Worm (Caenorhabditis elegans) whole organism, L4 larva: ENCODE measurements around the gene F32D1.3.
"Not testable (repeated sequence)": the region's sequence is repeated elsewhere in the genome, so short reads cannot be mapped to it uniquely, and the experiment has no call there.

Experiments
- aha-1 ChIP-seq: fragments of 150-350 bp; peaks from one replicate; lab custom pipeline; 2014; ENCODE audit warnings: missing biosample characterization, missing genetic modification characterization
- aly-2 ChIP-seq: sonication (generic microtip); optimal IDR thresholded peaks from 2 replicates; lab custom pipeline; 2018; ENCODE audit warnings: missing biosample characterization, missing genetic modification characterization
- ama-1 ChIP-seq: fragments of 150-350 bp; optimal IDR thresholded peaks from 2 replicates; lab custom pipeline; 2014; ENCODE audit warnings: inconsistent platforms, mixed read lengths
- egl-27 ChIP-seq: sonication (generic microtip); optimal IDR thresholded peaks from 3 replicates; lab custom pipeline; 2017; ENCODE audit warnings: missing biosample characterization, missing genetic modification reagents, missing genetic modification characterization
- mdl-1 ChIP-seq, 2 experiments: fragments of 150-350 bp in 1 of 2; sonication (generic microtip) in 1 of 2; optimal IDR thresholded peaks; 2 replicates each; lab custom pipeline; 2014 to 2017; ENCODE audit warnings: missing biosample characterization in 2 of 2, missing genetic modification characterization in 2 of 2
- pqm-1 ChIP-seq: sonication (generic microtip); optimal IDR thresholded peaks from 2 replicates; lab custom pipeline; 2017; ENCODE audit warnings: missing biosample characterization, missing genetic modification characterization
- spr-1 ChIP-seq: sonication (generic microtip); optimal IDR thresholded peaks from 2 replicates; lab custom pipeline; 2016; ENCODE audit warnings: mild to moderate bottlenecking, missing genetic modification characterization, missing compliant biosample characterization
- unc-130 ChIP-seq: sonication (generic microtip); optimal IDR thresholded peaks from 2 replicates; lab custom pipeline; 2016; ENCODE audit warnings: missing genetic modification reagents, missing genetic modification characterization, missing compliant biosample characterization

DNA sequence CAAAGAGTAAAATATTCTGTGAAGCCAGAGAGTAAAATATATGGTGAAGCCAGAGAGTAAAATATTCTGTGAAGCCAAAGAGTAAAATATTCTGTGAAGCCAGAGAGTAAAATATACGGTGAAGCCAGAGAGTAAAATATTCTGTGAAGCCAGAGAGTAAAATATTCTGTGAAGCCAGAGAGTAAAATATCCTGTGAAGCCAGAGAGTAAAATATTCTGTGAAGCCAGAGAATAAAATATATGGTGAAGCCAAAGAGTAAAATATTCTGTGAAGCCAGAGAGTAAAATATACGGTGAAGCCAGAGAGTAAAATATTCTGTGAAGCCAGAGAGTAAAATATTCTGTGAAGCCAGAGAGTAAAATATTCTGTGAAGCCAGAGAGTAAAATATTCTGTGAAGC, 27.9 kb downstream of the F32D1.3 start:
- not testable (repeated sequence) for TF ChIP-seq mdl-1 (tag; optimal IDR thresholded peaks at IDR 0.05; lab: Kevin White, UChicago); egl-27 (tag; lab: Kevin White, UChicago); aha-1 (tag; lab: Kevin White, UChicago); spr-1 (tag; lab: Kevin White, UChicago); aly-2 (tag; lab: Kevin White, UChicago); pqm-1 (tag; lab: Kevin White, UChicago); ama-1 (lab: Kevin White, UChicago); unc-130
